Worm (Caenorhabditis elegans) whole organism, mixed stage, embryonic: ENCODE data around the gene acdh-8.

Experiments
- bed-3 ChIP-seq: fragments of 200-800 bp; sonication (Bioruptor generic); optimal IDR thresholded peaks from 3 replicates; lab custom pipeline; 2018; ENCODE audit warnings: mild to moderate bottlenecking, missing genetic modification characterization, moderate library complexity, missing compliant biosample characterization
- ceh-83 ChIP-seq: fragments of 200-800 bp; sonication (Bioruptor generic); optimal IDR thresholded peaks from 2 replicates; lab custom pipeline; 2018; ENCODE audit warnings: mild to moderate bottlenecking, missing genetic modification characterization, missing compliant biosample characterization
- elt-3 ChIP-seq: fragments of 150-350 bp; optimal IDR thresholded peaks from 2 replicates; lab custom pipeline; 2014; ENCODE audit warnings: missing biosample characterization, missing genetic modification characterization
- lin-13 ChIP-seq: fragments of 150-350 bp; optimal IDR thresholded peaks from 2 replicates; lab custom pipeline; 2014; ENCODE audit warnings: missing biosample characterization, missing genetic modification characterization
- nhr-12 ChIP-seq: fragments of 150-350 bp; optimal IDR thresholded peaks from 2 replicates; lab custom pipeline; 2014; ENCODE audit warnings: missing biosample characterization, missing genetic modification characterization
- nhr-2 ChIP-seq: fragments of 150-350 bp; optimal IDR thresholded peaks from 2 replicates; lab custom pipeline; 2014; ENCODE audit warnings: missing biosample characterization, missing genetic modification characterization
- nhr-28 ChIP-seq: fragments of 150-350 bp; optimal IDR thresholded peaks from 2 replicates; lab custom pipeline; 2014; ENCODE audit warnings: missing biosample characterization, missing genetic modification characterization
- unc-39 ChIP-seq: fragments of 150-350 bp; optimal IDR thresholded peaks from 2 replicates; lab custom pipeline; 2014; ENCODE audit warnings: missing biosample characterization, missing genetic modification characterization
- zip-8 ChIP-seq: fragments of 150-350 bp; optimal IDR thresholded peaks from 2 replicates; lab custom pipeline; 2014; ENCODE audit warnings: missing biosample characterization, missing genetic modification characterization
- ztf-11 ChIP-seq: fragments of 150-350 bp; optimal IDR thresholded peaks from 2 replicates; lab custom pipeline; 2014; ENCODE audit warnings: missing biosample characterization, missing genetic modification characterization

DNA sequence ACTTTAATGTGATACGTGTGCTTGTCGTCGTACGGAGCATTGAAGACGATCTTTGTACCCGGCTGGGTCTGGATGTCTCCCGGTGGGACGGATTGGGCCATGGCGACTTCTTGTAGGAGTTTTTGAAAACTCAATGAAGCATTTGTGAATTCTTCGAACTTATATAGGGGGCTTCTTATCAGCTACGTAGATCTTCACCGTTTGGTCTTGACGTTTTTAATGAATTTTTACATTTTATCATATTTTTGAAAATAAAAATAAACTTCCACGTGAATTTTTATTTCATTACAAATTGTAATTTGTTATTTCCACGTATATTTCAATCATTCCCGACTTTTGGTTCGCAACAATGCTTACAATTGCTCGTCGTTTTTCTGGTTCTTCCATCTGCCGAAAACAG lies 15.9 kb downstream of the acdh-8 start, which contains the start of the genes msp-64 and ZK1248.5:
- no peak for TF ChIP-seq nhr-28 (tag; lab: Kevin White, UChicago)
- TF ChIP-seq elt-3 (tag; lab: Kevin White, UChicago): no peak
- no peak for TF ChIP-seq nhr-12 (tag; lab: Kevin White, UChicago)
- TF ChIP-seq ztf-11: no peak
- TF ChIP-seq bed-3 (GFP tag; lab: Kevin White, UChicago): no peak
- no peak for TF ChIP-seq ceh-83 (GFP tag; lab: Kevin White, UChicago)
- TF ChIP-seq nhr-2 (tag; lab: Kevin White, UChicago): no peak
- TF ChIP-seq unc-39 (tag; lab: Kevin White, UChicago): no peak
- TF ChIP-seq zip-8 (tag; lab: Kevin White, UChicago): no peak
- no peak for TF ChIP-seq lin-13 (tag; lab: Kevin White, UChicago)
